Worm (Caenorhabditis elegans) whole organism, L1 larva: ENCODE results near the gene C45B11.5.

Experiments used
- C34B4.2 ChIP-seq: sonication (generic microtip); optimal IDR thresholded peaks from 2 replicates; lab custom pipeline; 2017; ENCODE audit warnings: mild to moderate bottlenecking, missing genetic modification characterization, missing compliant biosample characterization
- F16B12.6 ChIP-seq: fragments of 150-350 bp; optimal IDR thresholded peaks from 2 replicates; lab custom pipeline; 2014; ENCODE audit warnings: missing biosample characterization, missing genetic modification characterization
- aha-1 ChIP-seq: fragments of 150-350 bp; optimal IDR thresholded peaks from 2 replicates; lab custom pipeline; 2014; ENCODE audit warnings: missing biosample characterization, missing genetic modification characterization
- alr-1 ChIP-seq: fragments of 200-800 bp; sonication (Bioruptor generic); optimal IDR thresholded peaks from 2 replicates; lab custom pipeline; 2018; ENCODE audit warnings: borderline replicate concordance, mild to moderate bottlenecking, missing genetic modification characterization, missing compliant biosample characterization
- blmp-1 ChIP-seq: fragments of 150-350 bp; optimal IDR thresholded peaks from 2 replicates; lab custom pipeline; 2014; ENCODE audit warnings: missing biosample characterization, missing genetic modification characterization
- ceh-8 ChIP-seq: fragments of 200-800 bp; sonication (Bioruptor generic); optimal IDR thresholded peaks from 2 replicates; lab custom pipeline; 2018; ENCODE audit warnings: mild to moderate bottlenecking, missing genetic modification characterization, moderate library complexity, missing compliant biosample characterization
- ceh-82 ChIP-seq, 3 experiments: fragments of 150-350 bp in 1 of 3; sonication (generic microtip) in 2 of 3; optimal IDR thresholded peaks; 2 replicates each; lab custom pipeline; 2014 to 2017; ENCODE audit warnings: missing biosample characterization in 3 of 3, missing genetic modification characterization in 3 of 3
- ceh-88 ChIP-seq: fragments of 200-800 bp; sonication (Bioruptor generic); IDR thresholded peaks from 2 replicates; pipeline ENCODE4 v1.3.6; 2022; ENCODE audit warnings: missing genetic modification characterization, missing compliant biosample characterization
- dpl-1 ChIP-seq, 3 experiments: fragments of 150-350 bp in 2 of 3; sonication (generic microtip) in 1 of 3; optimal IDR thresholded peaks; 2 replicates each; lab custom pipeline; 2014 to 2017; ENCODE audit warnings: missing biosample characterization in 3 of 3, missing genetic modification characterization in 3 of 3, missing genetic modification reagents in 3 of 3
- dsc-1 ChIP-seq: sonication (generic microtip); optimal IDR thresholded peaks from 2 replicates; lab custom pipeline; 2016; ENCODE audit warnings: mild to moderate bottlenecking, missing genetic modification characterization, missing compliant biosample characterization
- efl-1 ChIP-seq, 4 experiments: fragments of 150-350 bp; optimal IDR thresholded peaks in 3 of 4; peaks in 1 of 4; 1 replicate in 1 of 4; 2 replicates in 3 of 4; lab custom pipeline; 2014; ENCODE audit warnings: missing biosample characterization in 2 of 4, missing genetic modification characterization in 2 of 4, missing genetic modification reagents in 2 of 4
- efl-3 ChIP-seq: fragments of 200-800 bp; sonication (Bioruptor generic); optimal IDR thresholded peaks from 2 replicates; lab custom pipeline; 2018; ENCODE audit warnings: mild to moderate bottlenecking, missing genetic modification characterization, missing compliant biosample characterization
- elt-2 ChIP-seq: sonication (generic microtip); optimal IDR thresholded peaks from 2 replicates; lab custom pipeline; 2016; ENCODE audit warnings: missing genetic modification characterization, mild to moderate bottlenecking, inconsistent platforms, missing compliant biosample characterization, missing genetic modification reagents
- ets-5 ChIP-seq: fragments of 200-800 bp; sonication (Bioruptor generic); IDR thresholded peaks from 2 replicates; pipeline ENCODE4 v1.3.6; 2022; ENCODE audit warnings: missing genetic modification characterization, missing compliant biosample characterization
- fkh-10 ChIP-seq: sonication (generic microtip); optimal IDR thresholded peaks from 2 replicates; lab custom pipeline; 2017; ENCODE audit warnings: missing biosample characterization, missing genetic modification reagents, missing genetic modification characterization
- fkh-8 ChIP-seq: sonication (generic microtip); optimal IDR thresholded peaks from 2 replicates; lab custom pipeline; 2016; ENCODE audit warnings: mild to moderate bottlenecking, missing genetic modification characterization, missing compliant biosample characterization
- grh-1 ChIP-seq: fragments of 200-800 bp; sonication (Bioruptor generic); IDR thresholded peaks from 2 replicates; pipeline ENCODE4 v1.3.6; 2022; ENCODE audit warnings: missing genetic modification reagents, missing genetic modification characterization, missing compliant biosample characterization
- hlh-17 ChIP-seq: fragments of 200-800 bp; sonication (Bioruptor generic); optimal IDR thresholded peaks from 2 replicates; lab custom pipeline; 2018; ENCODE audit warnings: missing genetic modification characterization, mild to moderate bottlenecking, missing compliant biosample characterization, moderate library complexity, borderline replicate concordance
- hpl-2 ChIP-seq: fragments of 150-350 bp; optimal IDR thresholded peaks from 2 replicates; lab custom pipeline; 2014; ENCODE audit warnings: missing biosample characterization, missing genetic modification reagents, missing genetic modification characterization
- isw-1 ChIP-seq: fragments of 200-800 bp; sonication (Bioruptor generic); IDR thresholded peaks from 2 replicates; pipeline ENCODE4 v1.3.6; 2022; ENCODE audit warnings: missing genetic modification characterization, missing compliant biosample characterization
- jun-1 ChIP-seq: fragments of 150-350 bp; optimal IDR thresholded peaks from 2 replicates; lab custom pipeline; 2014; ENCODE audit warnings: missing biosample characterization, missing genetic modification reagents, missing genetic modification characterization
- lin-14 ChIP-seq: fragments of 200-800 bp; sonication (Bioruptor generic); optimal IDR thresholded peaks from 2 replicates; lab custom pipeline; 2018; ENCODE audit warnings: mild to moderate bottlenecking, missing genetic modification characterization, moderate library complexity, missing compliant biosample characterization
- lin-15B ChIP-seq: fragments of 150-350 bp; sonication (generic microtip); optimal IDR thresholded peaks from 3 replicates; lab custom pipeline; 2014; ENCODE audit warnings: missing biosample characterization, missing genetic modification characterization
- lin-35 ChIP-seq, 2 experiments: fragments of 150-350 bp; optimal IDR thresholded peaks; 2 replicates each; lab custom pipeline; 2014; ENCODE audit warnings: missing biosample characterization in 2 of 2, missing genetic modification characterization in 2 of 2, missing genetic modification reagents in 2 of 2
- lin-39 ChIP-seq: fragments of 150-350 bp; optimal IDR thresholded peaks from 2 replicates; lab custom pipeline; 2014; ENCODE audit warnings: missing biosample characterization, missing genetic modification reagents, missing genetic modification characterization
- lsy-2 ChIP-seq, 2 experiments: fragments of 150-350 bp; optimal IDR thresholded peaks; 2 replicates each; lab custom pipeline; 2014; ENCODE audit warnings: missing biosample characterization in 2 of 2, missing genetic modification characterization in 2 of 2
- mef-2 ChIP-seq: fragments of 150-350 bp; optimal IDR thresholded peaks from 2 replicates; lab custom pipeline; 2014; ENCODE audit warnings: missing biosample characterization, missing genetic modification characterization
- nhr-11 ChIP-seq: fragments of 150-350 bp; optimal IDR thresholded peaks from 2 replicates; lab custom pipeline; 2014; ENCODE audit warnings: missing biosample characterization, missing genetic modification characterization
- nhr-12 ChIP-seq: sonication (generic microtip); optimal IDR thresholded peaks from 2 replicates; lab custom pipeline; 2017; ENCODE audit warnings: missing biosample characterization, missing genetic modification characterization
- nhr-20 ChIP-seq: sonication (generic microtip); optimal IDR thresholded peaks from 2 replicates; lab custom pipeline; 2016; ENCODE audit warnings: mild to moderate bottlenecking, missing genetic modification characterization, missing compliant biosample characterization
- nhr-47 ChIP-seq: sonication (generic microtip); optimal IDR thresholded peaks from 2 replicates; lab custom pipeline; 2016; ENCODE audit warnings: mild to moderate bottlenecking, missing genetic modification characterization, moderate library complexity, missing compliant biosample characterization
- nhr-77 ChIP-seq: fragments of 150-350 bp; optimal IDR thresholded peaks from 2 replicates; lab custom pipeline; 2014; ENCODE audit warnings: missing biosample characterization, missing genetic modification characterization
- nhr-84 ChIP-seq: sonication (generic microtip); optimal IDR thresholded peaks from 2 replicates; lab custom pipeline; 2017; ENCODE audit warnings: missing biosample characterization, missing genetic modification characterization
- nhr-90 ChIP-seq: sonication (generic microtip); optimal IDR thresholded peaks from 2 replicates; lab custom pipeline; 2016; ENCODE audit warnings: mild to moderate bottlenecking, missing genetic modification characterization, missing compliant biosample characterization; ENCODE audit not compliant: poor library complexity
- pax-3 ChIP-seq: fragments of 200-800 bp; sonication (Bioruptor generic); optimal IDR thresholded peaks from 2 replicates; lab custom pipeline; 2018; ENCODE audit warnings: mild to moderate bottlenecking, missing genetic modification characterization, moderate library complexity, missing compliant biosample characterization
- pqm-1 ChIP-seq: sonication (generic microtip); optimal IDR thresholded peaks from 3 replicates; lab custom pipeline; 2017; ENCODE audit warnings: missing biosample characterization, missing genetic modification characterization
- rnt-1 ChIP-seq: sonication (generic microtip); optimal IDR thresholded peaks from 2 replicates; lab custom pipeline; 2016; ENCODE audit warnings: mild to moderate bottlenecking, missing genetic modification characterization, moderate library complexity, missing compliant biosample characterization
- snu-23 ChIP-seq: sonication (generic microtip); optimal IDR thresholded peaks from 2 replicates; lab custom pipeline; 2016; ENCODE audit warnings: missing genetic modification characterization, missing compliant biosample characterization
- swsn-7 ChIP-seq: sonication (generic microtip); optimal IDR thresholded peaks from 2 replicates; lab custom pipeline; 2016; ENCODE audit warnings: missing genetic modification characterization, missing compliant biosample characterization
- unc-130 ChIP-seq: fragments of 150-350 bp; optimal IDR thresholded peaks from 2 replicates; lab custom pipeline; 2017; ENCODE audit warnings: missing biosample characterization, missing genetic modification characterization, inconsistent platforms
- unc-30 ChIP-seq: sonication (generic microtip); optimal IDR thresholded peaks from 2 replicates; lab custom pipeline; 2017; ENCODE audit warnings: missing biosample characterization, missing genetic modification characterization
- unc-62 ChIP-seq: fragments of 150-350 bp; optimal IDR thresholded peaks from 2 replicates; lab custom pipeline; 2014; ENCODE audit warnings: missing biosample characterization, missing genetic modification reagents, missing genetic modification characterization
- unc-86 ChIP-seq: sonication (generic microtip); optimal IDR thresholded peaks from 2 replicates; lab custom pipeline; 2016; ENCODE audit warnings: missing genetic modification characterization, missing compliant biosample characterization
- ztf-4 ChIP-seq: fragments of 150-350 bp; optimal IDR thresholded peaks from 2 replicates; lab custom pipeline; 2014; ENCODE audit warnings: missing biosample characterization, missing genetic modification characterization

C45B11.5 gene

DNA sequence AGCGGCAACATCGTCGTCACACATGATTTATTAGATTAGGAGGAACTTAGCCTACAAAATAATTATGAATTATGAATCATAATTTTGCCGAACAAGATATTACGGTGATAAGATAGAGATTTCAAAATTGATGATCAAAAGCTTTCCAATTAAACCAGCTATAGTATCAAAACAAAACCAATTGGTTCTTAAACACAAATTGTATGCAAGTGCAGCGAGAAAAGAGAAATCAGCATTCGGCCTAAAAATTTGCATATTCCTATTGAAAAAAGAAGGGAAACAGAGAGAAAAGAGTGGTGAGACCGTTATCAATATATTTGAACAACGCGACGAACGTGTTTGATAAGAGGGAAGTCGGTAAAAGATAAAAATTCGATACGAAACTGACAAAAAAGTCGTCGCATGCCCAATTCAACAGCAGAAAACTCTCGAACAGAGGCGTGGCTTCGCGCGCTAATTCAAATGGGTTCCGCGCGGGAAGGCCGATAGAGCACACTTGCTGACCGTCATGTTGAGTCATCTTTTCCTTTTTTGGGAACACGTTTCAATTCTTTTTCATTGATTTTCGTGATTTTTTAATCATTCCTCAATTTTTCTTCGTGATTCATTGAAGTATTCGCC, 36.6 kb downstream of the C45B11.5 start, which contains the start of gene act-2 (continued):
- TF ChIP-seq lsy-2 (tag; optimal IDR thresholded peaks at IDR 0.05; lab: Kevin White, UChicago) (peak; percentile 61 to 74), lin-35 (GFP tag; optimal IDR thresholded peaks at IDR 0.05; lab: Kevin White, UChicago) (peak; percentile 91 to 92), lin-14 (GFP tag; lab: Kevin White, UChicago) (peak; percentile 94), lin-39 (tag; lab: Kevin White, UChicago) (no peak), ceh-82 (tag; optimal IDR thresholded peaks at IDR 0.05; lab: Kevin White, UChicago) (peak; percentile 7 to 82 (median 24)), nhr-47 (tag; lab: Kevin White, UChicago) (peak; percentile 73), unc-86 (tag; lab: Kevin White, UChicago) (peak; percentile 68), aha-1 (tag; lab: Kevin White, UChicago) (no peak), grh-1 (GFP tag; lab: Robert Waterston, UW) (no peak), blmp-1 (tag; lab: Kevin White, UChicago) (peak; percentile 28), nhr-90 (tag; lab: Kevin White, UChicago) (peak; percentile 62), F16B12.6 (tag; lab: Kevin White, UChicago) (peak; percentile 13), ztf-4 (tag; lab: Kevin White, UChicago) (peak; percentile 31), efl-1 (optimal IDR thresholded peaks at IDR 0.05; lab: Kevin White, UChicago) (peak; percentile 84 to 87), efl-1 (GFP tag; optimal IDR thresholded peaks at IDR 0.05 in 1 of 2; lab: Kevin White, UChicago) (peak; percentile 85 to 98), nhr-20 (tag; lab: Kevin White, UChicago) (peak; percentile 86)

ce11 chrV:11078874-11079273, 37.3 kb downstream of the C45B11.5 start:
- TF ChIP-seq nhr-47 (tag; lab: Kevin White, UChicago) (no peak), jun-1 (tag; lab: Kevin White, UChicago) (peak; percentile 66), hpl-2 (GFP tag; lab: Kevin White, UChicago) (no peak), fkh-10 (GFP tag; lab: Kevin White, UChicago) (no peak)

- no peak for TF ChIP-seq lin-15B (tag; lab: Kevin White, UChicago)
- no peak for TF ChIP-seq ztf-4 (tag; lab: Kevin White, UChicago)
- TF ChIP-seq efl-3 (GFP tag; lab: Kevin White, UChicago): no peak
- TF ChIP-seq dpl-1 (GFP tag; optimal IDR thresholded peaks at IDR 0.05; lab: Kevin White, UChicago): no peak
- TF ChIP-seq hpl-2 (GFP tag; lab: Kevin White, UChicago): no peak
- TF ChIP-seq unc-130 (tag; lab: Kevin White, UChicago): peak; percentile 19
- no peak for TF ChIP-seq ceh-88 (GFP tag; lab: Robert Waterston, UW)
- peak; percentile 48 for TF ChIP-seq swsn-7 (tag; lab: Kevin White, UChicago)
- TF ChIP-seq unc-62 (GFP tag; lab: Kevin White, UChicago): no peak
- TF ChIP-seq pax-3 (tag; lab: Kevin White, UChicago): no peak
- no peak for TF ChIP-seq C34B4.2
- TF ChIP-seq unc-30: no peak
- no peak for TF ChIP-seq mef-2 (tag; lab: Kevin White, UChicago)
- TF ChIP-seq pqm-1 (tag; lab: Kevin White, UChicago): peak; percentile 65
- no peak for TF ChIP-seq fkh-8 (tag; lab: Kevin White, UChicago)
- TF ChIP-seq snu-23: peak; percentile 38
- peak; percentile 21 for TF ChIP-seq nhr-47 (tag; lab: Kevin White, UChicago)
- no peak for TF ChIP-seq isw-1 (GFP tag; lab: Robert Waterston, UW)
- peak; percentile 77 for TF ChIP-seq rnt-1 (tag; lab: Kevin White, UChicago)
- no peak for TF ChIP-seq alr-1 (tag; lab: Kevin White, UChicago)
- TF ChIP-seq dsc-1 (tag; lab: Kevin White, UChicago): peak; percentile 60
- peak; percentile 50 for TF ChIP-seq nhr-77 (tag; lab: Kevin White, UChicago)
- TF ChIP-seq lin-14 (GFP tag; lab: Kevin White, UChicago): peak; percentile 67
- no peak for TF ChIP-seq nhr-12 (tag; lab: Kevin White, UChicago)
- peak; percentile 11 to 51 for TF ChIP-seq lsy-2 (tag; optimal IDR thresholded peaks at IDR 0.05; lab: Kevin White, UChicago)
- TF ChIP-seq ets-5: no peak
- TF ChIP-seq hlh-17 (GFP tag; lab: Kevin White, UChicago): no peak
- no peak for TF ChIP-seq ceh-8 (GFP tag; lab: Kevin White, UChicago)
- no peak for TF ChIP-seq nhr-84 (tag; lab: Kevin White, UChicago)
- TF ChIP-seq elt-2 (tag; lab: Kevin White, UChicago): peak; percentile 86
- TF ChIP-seq blmp-1 (tag; lab: Kevin White, UChicago): no peak
- TF ChIP-seq nhr-11 (tag; lab: Kevin White, UChicago): peak; percentile 61
Measured at ce11 chrV:11080345-11081102, 38.9 kb downstream of the C45B11.5 start, which contains the start of gene act-1. Gene act-1 (plus strand): TSS chrV:11081052.
